Fruit fly (Drosophila melanogaster) Kc167 (cell line): Measurements from ENCODE around the gene CG2147.

Source experiments
- Myc ChIP-seq: fragments of >200 bp; optimal IDR thresholded peaks from 2 replicates; lab custom pipeline; 2017; ENCODE audit warnings: missing external identifiers
- psq ChIP-seq: fragments of >200 bp; optimal IDR thresholded peaks from 2 replicates; lab custom pipeline; 2017; ENCODE audit warnings: missing external identifiers

dm6 chrX:8210632-8211031, 29.9 kb upstream of the CG2147 start:
- TF ChIP-seq Myc (lab: Kevin White, UChicago) = no peak
- TF ChIP-seq psq (lab: Kevin White, UChicago) = no peak
